Fruit fly (Drosophila melanogaster) whole organism, larva: ENCODE measurements around the gene HP5.

Experiments
- noc ChIP-seq: fragments of 200-800 bp; sonication (Bioruptor generic); optimal IDR thresholded peaks from 3 replicates; lab custom pipeline; 2019; ENCODE audit warnings: missing biosample characterization, mild to moderate bottlenecking, missing genetic modification characterization, moderate library complexity

Gene HP5

dm6 chrX:11439270-11439669, 15.3 kb upstream of the HP5 start:
- TF ChIP-seq noc (tag; lab: Kevin White, UChicago): no peak

- peak; percentile 68 for TF ChIP-seq noc (tag; lab: Kevin White, UChicago)
Observed at dm6 chrX:11440944-11441343, 13.6 kb upstream of the HP5 start.

- no peak for TF ChIP-seq noc (tag; lab: Kevin White, UChicago)
Observed at dm6 chrX:11441829-11442634, 12.6 kb upstream of the HP5 start, which contains the start of gene Sk1. TSS of gene Sk1 (plus strand) at chrX:11442539.

dm6 chrX:11446792-11447405, 7.7 kb upstream of the HP5 start:
- TF ChIP-seq noc (tag; lab: Kevin White, UChicago): peak; percentile 96

dm6 chrX:11448637-11449036, 5.9 kb upstream of the HP5 start:
- no peak for TF ChIP-seq noc (tag; lab: Kevin White, UChicago)

- TF ChIP-seq noc (tag; lab: Kevin White, UChicago): peak; percentile 82
Observed at dm6 chrX:11449476-11450119, 5.0 kb upstream of the HP5 start.

- TF ChIP-seq noc (tag; lab: Kevin White, UChicago): no peak
Observed at dm6 chrX:11450406-11450805, 4.2 kb upstream of the HP5 start.

dm6 chrX:11451027-11451572, 3.5 kb upstream of the HP5 start:
- TF ChIP-seq noc (tag; lab: Kevin White, UChicago): peak; percentile 67

- peak; percentile 25 for TF ChIP-seq noc (tag; lab: Kevin White, UChicago)
Observed at dm6 chrX:11451630-11452029, 3.0 kb upstream of the HP5 start.

- no peak for TF ChIP-seq noc (tag; lab: Kevin White, UChicago)
Observed at dm6 chrX:11452846-11453391, 1.7 kb upstream of the HP5 start.

dm6 chrX:11453638-11454037, 948 bp upstream of the HP5 start:
- no peak for TF ChIP-seq noc (tag; lab: Kevin White, UChicago)

dm6 chrX:11457149-11457548, 2.6 kb downstream of the HP5 start:
- TF ChIP-seq noc (tag; lab: Kevin White, UChicago): no peak

dm6 chrX:11458912-11459836, 4.6 kb downstream of the HP5 start, which contains the start of gene CG43155:
TSS of gene CG43155 (plus strand) at chrX:11459786.
- no peak for TF ChIP-seq noc (tag; lab: Kevin White, UChicago)

dm6 chrX:11464047-11464446, 9.5 kb downstream of the HP5 start:
- TF ChIP-seq noc (tag; lab: Kevin White, UChicago): no peak

dm6 chrX:11466757-11467156, 12.2 kb downstream of the HP5 start:
- no peak for TF ChIP-seq noc (tag; lab: Kevin White, UChicago)
